Worm (Caenorhabditis elegans) whole organism, L4 larva: Measurements from ENCODE around the gene F46F3.3.

ENCODE experiments used
- ceh-28 ChIP-seq: fragments of 150-350 bp; optimal IDR thresholded peaks from 2 replicates; lab custom pipeline; 2014; ENCODE audit warnings: missing biosample characterization, missing genetic modification reagents, missing genetic modification characterization
- fos-1 ChIP-seq: fragments of 150-350 bp; optimal IDR thresholded peaks from 2 replicates; lab custom pipeline; 2014; ENCODE audit warnings: missing biosample characterization, missing genetic modification characterization
- set-16 ChIP-seq: fragments of 200-800 bp; sonication (Bioruptor generic); IDR thresholded peaks from 2 replicates; pipeline ENCODE4 v1.3.6; 2022; ENCODE audit warnings: missing genetic modification reagents, missing genetic modification characterization, missing compliant biosample characterization
- unc-62 ChIP-seq, 3 experiments: fragments of 150-350 bp in 1 of 3; sonication (generic microtip); optimal IDR thresholded peaks in 2 of 3; peaks in 1 of 3; 1 replicate in 1 of 3; 2 replicates in 2 of 3; lab custom pipeline; 2014 to 2017; ENCODE audit warnings: missing biosample characterization in 3 of 3, missing genetic modification characterization in 3 of 3, missing genetic modification reagents in 3 of 3, missing genotype in 1 of 3

DNA sequence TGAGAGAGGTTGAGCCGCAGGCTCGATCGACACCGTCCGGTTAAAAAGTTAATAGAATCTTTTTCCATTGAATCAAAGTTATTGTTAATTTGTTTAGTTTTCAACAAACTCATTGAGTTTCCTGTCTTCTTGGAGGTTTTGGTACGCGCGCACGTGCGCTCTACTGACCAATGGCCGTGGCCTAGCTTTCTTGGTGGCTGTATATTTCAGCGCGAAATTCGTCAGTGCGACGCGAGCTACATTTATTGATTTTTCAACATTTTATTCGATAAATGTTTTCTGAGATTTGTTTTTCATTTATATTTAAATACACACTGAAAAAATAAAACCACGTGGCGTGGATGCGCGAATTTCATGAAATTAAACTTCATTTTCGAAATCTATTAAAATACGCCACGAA lies 23.1 kb upstream of the F46F3.3 start, which contains the start of gene bir-1:
- TF ChIP-seq unc-62 (GFP tag; optimal IDR thresholded peaks at IDR 0.05 in 1 of 2; lab: Kevin White, UChicago) (no peak), unc-62 (tag; optimal IDR thresholded peaks at IDR 0.05; lab: Kevin White, UChicago) (no peak), set-16 (no peak), ceh-28 (tag; lab: Kevin White, UChicago) (no peak), fos-1 (tag; lab: Kevin White, UChicago) (no peak)
